Fruit fly (Drosophila melanogaster) whole organism, prepupa: ENCODE data around the gene CG14556.

Experiments used
- Blimp-1 ChIP-seq: fragments of 200-800 bp; sonication (Bioruptor generic); optimal IDR thresholded peaks from 3 replicates; lab custom pipeline; 2017; ENCODE audit warnings: missing biosample characterization, missing genetic modification characterization, mild to moderate bottlenecking, moderate library complexity, missing genetic modification reagents
- CG10631 ChIP-seq: fragments of 200-800 bp; sonication (Bioruptor generic); optimal IDR thresholded peaks from 2 replicates; lab custom pipeline; 2016; ENCODE audit warnings: missing biosample characterization, missing genetic modification characterization
- CG11294 ChIP-seq: fragments of 200-800 bp; sonication (Bioruptor generic); IDR thresholded peaks from 2 replicates; pipeline ENCODE4 v1.3.6; 2022; ENCODE audit warnings: missing biosample characterization, missing genetic modification characterization
- CG11762 ChIP-seq: fragments of 200-800 bp; sonication (Bioruptor generic); optimal IDR thresholded peaks from 3 replicates; lab custom pipeline; 2016; ENCODE audit warnings: missing biosample characterization, missing genetic modification characterization; ENCODE audit not compliant: insufficient read depth
- CG11902 ChIP-seq: fragments of 200-800 bp; sonication (Bioruptor generic); optimal IDR thresholded peaks from 3 replicates; lab custom pipeline; 2016; ENCODE audit warnings: missing biosample characterization, missing genetic modification characterization
- CG1621 ChIP-seq: fragments of 200-800 bp; sonication (Bioruptor generic); optimal IDR thresholded peaks from 3 replicates; lab custom pipeline; 2018; ENCODE audit warnings: missing biosample characterization, mild to moderate bottlenecking, missing genetic modification characterization
- CG16779 ChIP-seq: fragments of 200-800 bp; sonication (Bioruptor generic); optimal IDR thresholded peaks from 3 replicates; lab custom pipeline; 2017; ENCODE audit warnings: missing biosample characterization, mild to moderate bottlenecking, missing genetic modification characterization
- CG3032 ChIP-seq: fragments of 200-800 bp; optimal IDR thresholded peaks from 2 replicates; lab custom pipeline; 2019; ENCODE audit warnings: missing biosample characterization, mild to moderate bottlenecking, missing genetic modification characterization, moderate library complexity
- CG31627 ChIP-seq: fragments of 200-800 bp; sonication (Bioruptor generic); optimal IDR thresholded peaks from 3 replicates; lab custom pipeline; 2016; ENCODE audit warnings: missing biosample characterization, missing genetic modification characterization
- CG32006 ChIP-seq: fragments of 200-800 bp; sonication (Bioruptor generic); optimal IDR thresholded peaks from 3 replicates; lab custom pipeline; 2017; ENCODE audit warnings: missing biosample characterization, mild to moderate bottlenecking, missing genetic modification characterization
- CG4318 ChIP-seq: fragments of 200-800 bp; sonication (Bioruptor generic); optimal IDR thresholded peaks from 3 replicates; lab custom pipeline; 2017; ENCODE audit warnings: missing biosample characterization, mild to moderate bottlenecking, missing genetic modification characterization
- CG6163 ChIP-seq: fragments of 200-800 bp; sonication (Bioruptor generic); IDR thresholded peaks from 3 replicates; pipeline ENCODE4 v1.3.6; 2022; ENCODE audit warnings: missing biosample characterization, missing genetic modification characterization
- CG6276 ChIP-seq: fragments of 200-800 bp; sonication (Bioruptor generic); optimal IDR thresholded peaks from 2 replicates; lab custom pipeline; 2017; ENCODE audit warnings: missing biosample characterization, mild to moderate bottlenecking, missing genetic modification characterization
- CG6792 ChIP-seq: fragments of 200-800 bp; sonication (Bioruptor generic); optimal IDR thresholded peaks from 3 replicates; lab custom pipeline; 2016; ENCODE audit warnings: missing biosample characterization, missing genetic modification characterization
- CG6854 ChIP-seq: fragments of 200-800 bp; sonication (Bioruptor generic); optimal IDR thresholded peaks from 2 replicates; lab custom pipeline; 2017; ENCODE audit warnings: missing biosample characterization, mild to moderate bottlenecking, missing genetic modification characterization
- CG7368 ChIP-seq: fragments of 200-800 bp; sonication (Bioruptor generic); optimal IDR thresholded peaks from 3 replicates; lab custom pipeline; 2016; ENCODE audit warnings: missing biosample characterization, missing genetic modification characterization
- CG8119 ChIP-seq: fragments of 200-800 bp; sonication (Bioruptor generic); IDR thresholded peaks from 3 replicates; pipeline ENCODE4 v1.3.6; 2022; ENCODE audit warnings: missing biosample characterization, missing genetic modification characterization
- CG8319 ChIP-seq: fragments of 200-800 bp; sonication (Bioruptor generic); optimal IDR thresholded peaks from 3 replicates; lab custom pipeline; 2016; ENCODE audit warnings: missing biosample characterization, missing genetic modification characterization
- CG8632 ChIP-seq: fragments of 200-800 bp; sonication (Bioruptor generic); optimal IDR thresholded peaks from 3 replicates; lab custom pipeline; 2016; ENCODE audit warnings: missing biosample characterization, missing genetic modification characterization
- Eip75B ChIP-seq: fragments of 200-800 bp; sonication (Bioruptor generic); optimal IDR thresholded peaks from 3 replicates; lab custom pipeline; 2016; ENCODE audit warnings: missing biosample characterization, missing genetic modification characterization
- Eip78C ChIP-seq: fragments of 200-800 bp; sonication (Bioruptor generic); peaks from one replicate; lab custom pipeline; 2016; ENCODE audit warnings: missing biosample characterization, missing genetic modification characterization
- Ets96B ChIP-seq: fragments of 200-800 bp; optimal IDR thresholded peaks from 2 replicates; lab custom pipeline; 2019; ENCODE audit warnings: missing biosample characterization, mild to moderate bottlenecking, missing genetic modification characterization, moderate library complexity
- Gug ChIP-seq: fragments of 200-800 bp; sonication (Bioruptor generic); IDR thresholded peaks from 2 replicates; pipeline ENCODE4 v1.3.6; 2022; ENCODE audit warnings: missing biosample characterization, missing genetic modification characterization
- Hr39 ChIP-seq: fragments of 200-800 bp; sonication (Bioruptor generic); optimal IDR thresholded peaks from 2 replicates; lab custom pipeline; 2016; ENCODE audit warnings: missing biosample characterization, missing genetic modification characterization
- Lpt ChIP-seq: fragments of 200-800 bp; sonication (Bioruptor generic); optimal IDR thresholded peaks from 3 replicates; lab custom pipeline; 2016; ENCODE audit warnings: missing biosample characterization, missing genetic modification characterization
- OdsH ChIP-seq: fragments of 200-800 bp; sonication (Bioruptor generic); optimal IDR thresholded peaks from 3 replicates; lab custom pipeline; 2016; ENCODE audit warnings: missing biosample characterization, missing genetic modification characterization
- Smox ChIP-seq: fragments of 200-800 bp; sonication (Bioruptor generic); optimal IDR thresholded peaks from 3 replicates; lab custom pipeline; 2016; ENCODE audit warnings: missing biosample characterization, missing genetic modification characterization
- Sox102F ChIP-seq: fragments of 200-800 bp; sonication (Bioruptor generic); optimal IDR thresholded peaks from 2 replicates; lab custom pipeline; 2016; ENCODE audit warnings: missing biosample characterization, mild to moderate bottlenecking, missing genetic modification characterization
- Sox14 ChIP-seq: fragments of 200-800 bp; sonication (Bioruptor generic); optimal IDR thresholded peaks from 3 replicates; lab custom pipeline; 2016; ENCODE audit warnings: missing biosample characterization, missing genetic modification characterization
- Sox15 ChIP-seq: fragments of 200-800 bp; sonication (Bioruptor generic); optimal IDR thresholded peaks from 3 replicates; lab custom pipeline; 2016; ENCODE audit warnings: missing biosample characterization, missing genetic modification characterization
- achi ChIP-seq: fragments of 200-800 bp; sonication (Bioruptor generic); optimal IDR thresholded peaks from 3 replicates; lab custom pipeline; 2016; ENCODE audit warnings: missing biosample characterization, missing genetic modification characterization
- acj6 ChIP-seq: fragments of 200-800 bp; sonication (Bioruptor generic); optimal IDR thresholded peaks from 3 replicates; lab custom pipeline; 2016; ENCODE audit warnings: missing biosample characterization, missing genetic modification characterization
- cyc ChIP-seq: fragments of 200-800 bp; sonication (Bioruptor generic); optimal IDR thresholded peaks from 3 replicates; lab custom pipeline; 2016; ENCODE audit warnings: missing biosample characterization, missing genetic modification characterization
- dac ChIP-seq: fragments of 200-800 bp; sonication (Bioruptor generic); optimal IDR thresholded peaks from 2 replicates; lab custom pipeline; 2017; ENCODE audit warnings: missing biosample characterization, mild to moderate bottlenecking, missing genetic modification characterization
- dsx ChIP-seq: fragments of 200-800 bp; optimal IDR thresholded peaks from 3 replicates; lab custom pipeline; 2019; ENCODE audit warnings: missing biosample characterization, mild to moderate bottlenecking, missing genetic modification characterization, moderate library complexity; ENCODE audit not compliant: poor library complexity, severe bottlenecking
- eg ChIP-seq: fragments of 200-800 bp; sonication (Bioruptor generic); IDR thresholded peaks from 3 replicates; pipeline ENCODE4 v1.3.6; 2022; ENCODE audit warnings: missing biosample characterization, missing genetic modification characterization
- esn ChIP-seq: fragments of 200-800 bp; sonication (Bioruptor generic); optimal IDR thresholded peaks from 2 replicates; lab custom pipeline; 2016; ENCODE audit warnings: missing biosample characterization, mild to moderate bottlenecking, missing genetic modification characterization, moderate library complexity
- fd59A ChIP-seq: fragments of 200-800 bp; sonication (Bioruptor generic); optimal IDR thresholded peaks from 2 replicates; lab custom pipeline; 2017; ENCODE audit warnings: missing biosample characterization, mild to moderate bottlenecking, missing genetic modification characterization, missing genetic modification reagents
- fd85E ChIP-seq: fragments of 200-800 bp; sonication (Bioruptor generic); optimal IDR thresholded peaks from 3 replicates; lab custom pipeline; 2016; ENCODE audit warnings: missing biosample characterization, missing genetic modification characterization
- fkh ChIP-seq: fragments of 200-800 bp; sonication (Bioruptor generic); optimal IDR thresholded peaks from 3 replicates; lab custom pipeline; 2017; ENCODE audit warnings: missing biosample characterization, mild to moderate bottlenecking, missing genetic modification characterization, moderate library complexity
- net ChIP-seq: fragments of 200-800 bp; sonication (Bioruptor generic); optimal IDR thresholded peaks from 3 replicates; lab custom pipeline; 2016; ENCODE audit warnings: missing biosample characterization, missing genetic modification characterization
- salr ChIP-seq, 2 experiments: fragments of 200-800 bp; sonication (Bioruptor generic); optimal IDR thresholded peaks; 3 replicates each; lab custom pipeline; 2016 to 2018; ENCODE audit warnings: missing biosample characterization in 2 of 2, missing genetic modification characterization in 2 of 2, mild to moderate bottlenecking in 1 of 2
- spab ChIP-seq: fragments of 200-800 bp; sonication (Bioruptor generic); optimal IDR thresholded peaks from 2 replicates; lab custom pipeline; 2017; ENCODE audit warnings: missing biosample characterization, mild to moderate bottlenecking, missing genetic modification characterization, missing genetic modification reagents
- ss ChIP-seq, 2 experiments: fragments of 200-800 bp; sonication (Bioruptor generic); optimal IDR thresholded peaks; 2 replicates in 1 of 2; 3 replicates in 1 of 2; lab custom pipeline; 2017 to 2018; ENCODE audit warnings: mild to moderate bottlenecking in 2 of 2, missing biosample characterization in 2 of 2, missing genetic modification characterization in 2 of 2, moderate library complexity in 1 of 2
- svp ChIP-seq: fragments of 200-800 bp; sonication (Bioruptor generic); peaks from one replicate; lab custom pipeline; 2016; ENCODE audit warnings: missing biosample characterization, missing genetic modification characterization
- topi ChIP-seq: fragments of 200-800 bp; sonication (Bioruptor generic); optimal IDR thresholded peaks from 3 replicates; lab custom pipeline; 2016; ENCODE audit warnings: missing biosample characterization, missing genetic modification characterization
- vri ChIP-seq: fragments of 200-800 bp; sonication (Bioruptor generic); optimal IDR thresholded peaks from 3 replicates; lab custom pipeline; 2016; ENCODE audit warnings: missing biosample characterization, mild to moderate bottlenecking, missing genetic modification characterization

Gene CG14556

DNA sequence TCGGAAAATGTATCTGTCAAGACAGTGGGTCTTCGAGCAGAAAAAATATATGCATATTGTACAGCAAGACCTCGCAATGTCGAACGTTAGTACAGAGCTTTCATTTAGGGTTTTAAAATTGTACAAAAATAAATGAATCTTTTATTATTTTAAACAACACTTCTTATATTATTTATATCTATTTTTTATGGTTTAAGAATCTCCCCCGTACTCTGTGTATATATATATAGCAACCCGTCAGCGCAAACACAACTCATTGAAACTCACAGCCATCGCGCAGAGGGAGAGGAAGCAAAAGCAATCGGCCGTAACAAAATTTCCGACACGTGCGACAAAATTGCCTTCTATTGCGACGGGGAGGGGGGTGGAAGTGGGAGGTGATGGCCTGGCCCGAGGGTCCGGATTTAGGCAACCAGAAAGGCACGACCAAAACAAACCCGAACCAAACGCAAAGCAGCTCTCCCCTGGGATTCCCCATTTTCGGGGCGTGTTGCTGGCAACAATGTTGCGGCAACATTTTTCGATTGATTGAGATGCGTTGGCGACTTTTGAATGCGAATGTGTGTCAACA, 20.4 kb upstream of the CG14556 start (continued):
- TF ChIP-seq Sox15 (GFP tag; lab: Kevin White, UChicago) (no peak), CG31627 (no peak), Ets96B (tag; lab: Kevin White, UChicago) (peak; percentile 34), CG3032 (tag; lab: Kevin White, UChicago) (no peak), esn (GFP tag; lab: Kevin White, UChicago) (no peak), spab (GFP tag; lab: Kevin White, UChicago) (peak; percentile 4), fkh (GFP tag; lab: Kevin White, UChicago) (no peak), svp (GFP tag; lab: Kevin White, UChicago) (no peak)
- TF ChIP-seq, all 60 proteins: peak for 20

dm6 chr3R:26106595-26107152, 19.8 kb upstream of the CG14556 start, which contains the start of gene Cipc:
Cipc (plus strand) TSS chr3R:26106868.
- TF ChIP-seq Lpt (GFP tag; lab: Kevin White, UChicago) = peak; percentile 76
- TF ChIP-seq cyc (GFP tag; lab: Kevin White, UChicago) = peak; percentile 56
- peak; percentile 50 for TF ChIP-seq dac (GFP tag; lab: Kevin White, UChicago)
- TF ChIP-seq CG1621 = peak; percentile 45
- TF ChIP-seq CG6792 (GFP tag; lab: Kevin White, UChicago) = peak; percentile 27
- TF ChIP-seq vri = peak; percentile 50
- peak; percentile 74 for TF ChIP-seq CG32006 (GFP tag; lab: Kevin White, UChicago)
- TF ChIP-seq Hr39 (GFP tag; lab: Kevin White, UChicago) = no peak
- peak; percentile 66 for TF ChIP-seq CG7368 (GFP tag; lab: Kevin White, UChicago)
- peak; percentile 54 for TF ChIP-seq acj6 (GFP tag; lab: Kevin White, UChicago)
- TF ChIP-seq Smox (GFP tag; lab: Kevin White, UChicago) = peak; percentile 14
- no peak for TF ChIP-seq fd59A
- TF ChIP-seq CG4318 = peak; percentile 52
- peak; percentile 46 for TF ChIP-seq CG8319 (GFP tag; lab: Kevin White, UChicago)
- peak; percentile 30 for TF ChIP-seq dsx (GFP tag; lab: Kevin White, UChicago)
- TF ChIP-seq CG10631 (GFP tag; lab: Kevin White, UChicago) = peak; percentile 21
- TF ChIP-seq Blimp-1 (GFP tag; lab: Kevin White, UChicago) = peak; percentile 97
- peak; percentile 27 for TF ChIP-seq Sox14
- peak; percentile 43 for TF ChIP-seq CG3032 (tag; lab: Kevin White, UChicago)
- TF ChIP-seq achi = peak; percentile 81
- TF ChIP-seq CG16779 = peak; percentile 49
- TF ChIP-seq OdsH (GFP tag; lab: Kevin White, UChicago) = peak; percentile 26
- TF ChIP-seq spab (GFP tag; lab: Kevin White, UChicago) = peak; percentile 30
- peak; percentile 5 for TF ChIP-seq CG11902 (GFP tag; lab: Kevin White, UChicago)
- peak; percentile 53 for TF ChIP-seq net
- peak; percentile 28 for TF ChIP-seq Sox102F (GFP tag; lab: Kevin White, UChicago)
- peak; percentile 84 for TF ChIP-seq CG6276 (GFP tag; lab: Kevin White, UChicago)
- TF ChIP-seq ss (GFP tag; optimal IDR thresholded peaks at IDR 0.05; lab: Kevin White, UChicago) = peak; percentile 24 to 45
- TF ChIP-seq CG6163 (GFP tag; lab: Robert Waterston, UW) = peak; percentile 54; the same call in 2 of the 3 replicates
- TF ChIP-seq CG6854 = peak; percentile 83
- TF ChIP-seq Gug (GFP tag; lab: Robert Waterston, UW) = peak; percentile 35; the same call in 1 of the 2 replicates
- peak; percentile 94 for TF ChIP-seq Eip78C (GFP tag; lab: Kevin White, UChicago)
- no peak for TF ChIP-seq Eip75B (GFP tag; lab: Kevin White, UChicago)
- no peak for TF ChIP-seq salr (GFP tag; optimal IDR thresholded peaks at IDR 0.05; lab: Kevin White, UChicago)
- TF ChIP-seq svp (GFP tag; lab: Kevin White, UChicago) = peak; percentile 88
- peak; percentile 74 for TF ChIP-seq CG11294 (GFP tag; lab: Robert Waterston, UW)
- TF ChIP-seq CG8632 (GFP tag; lab: Kevin White, UChicago) = peak; percentile 37
- TF ChIP-seq CG8119 (GFP tag; lab: Robert Waterston, UW) = peak; percentile 74
- peak; percentile 72 for TF ChIP-seq topi (GFP tag; lab: Kevin White, UChicago)
- peak; percentile 86 for TF ChIP-seq eg (GFP tag; lab: Robert Waterston, UW)
- peak; percentile 60 for TF ChIP-seq fd85E (GFP tag; lab: Kevin White, UChicago)
- peak; percentile 52 for TF ChIP-seq esn (GFP tag; lab: Kevin White, UChicago)
- peak; percentile 6 for TF ChIP-seq Ets96B (tag; lab: Kevin White, UChicago)
- TF ChIP-seq Sox15 (GFP tag; lab: Kevin White, UChicago) = no peak
- TF ChIP-seq CG11762 (GFP tag; lab: Kevin White, UChicago) = peak; percentile 61
